Worm (Caenorhabditis elegans) whole organism, early embryonic: Measurements from ENCODE around the gene Y46G5A.47.

Source experiments
- B0310.2 ChIP-seq: sonication (generic microtip); optimal IDR thresholded peaks from 2 replicates; lab custom pipeline; 2016; ENCODE audit warnings: mild to moderate bottlenecking, missing genetic modification characterization, missing compliant biosample characterization
- F13C5.2 ChIP-seq: sonication (generic microtip); optimal IDR thresholded peaks from 2 replicates; lab custom pipeline; 2017; ENCODE audit warnings: mild to moderate bottlenecking, missing genetic modification characterization, inconsistent platforms, missing compliant biosample characterization
- ama-1 ChIP-seq: fragments of 150-350 bp; optimal IDR thresholded peaks from 2 replicates; lab custom pipeline; 2014
- ceh-36 ChIP-seq: sonication (generic microtip); optimal IDR thresholded peaks from 2 replicates; lab custom pipeline; 2016; ENCODE audit warnings: missing genetic modification characterization, inconsistent platforms, missing compliant biosample characterization
- ets-7 ChIP-seq: sonication (generic microtip); optimal IDR thresholded peaks from 2 replicates; lab custom pipeline; 2016; ENCODE audit warnings: missing genotype, missing genetic modification characterization, missing compliant biosample characterization
- flt-1 ChIP-seq: fragments of 200-800 bp; sonication (Bioruptor generic); IDR thresholded peaks from 2 replicates; pipeline ENCODE4 v1.3.6; 2022; ENCODE audit warnings: missing genetic modification characterization, missing compliant biosample characterization
- hmg-4 ChIP-seq: fragments of 200-800 bp; sonication (Bioruptor generic); optimal IDR thresholded peaks from 2 replicates; lab custom pipeline; 2018; ENCODE audit warnings: mild to moderate bottlenecking, missing genetic modification characterization, missing compliant biosample characterization
- hnd-1 ChIP-seq: sonication (generic microtip); optimal IDR thresholded peaks from 2 replicates; lab custom pipeline; 2016; ENCODE audit warnings: missing genetic modification characterization, missing compliant biosample characterization
- sea-1 ChIP-seq: fragments of 200-800 bp; sonication (Bioruptor generic); conservative IDR thresholded peaks from 2 replicates; pipeline ENCODE4 v1.3.6; 2022; ENCODE audit warnings: missing genetic modification characterization, missing compliant biosample characterization
- tbx-11 ChIP-seq: fragments of 200-800 bp; sonication (Bioruptor generic); IDR thresholded peaks from 2 replicates; pipeline ENCODE4 v1.3.6; 2022; ENCODE audit warnings: missing genetic modification characterization, missing compliant biosample characterization
- tbx-37 ChIP-seq: fragments of 200-800 bp; sonication (Bioruptor generic); conservative IDR thresholded peaks from 2 replicates; pipeline ENCODE4 v1.3.6; 2022; ENCODE audit warnings: missing genetic modification reagents, missing genetic modification characterization, missing compliant biosample characterization

ce11 chrII:12847736-12848135, 42.6 kb upstream of the Y46G5A.47 start, which contains the start of gene pes-10:
- TF ChIP-seq flt-1 (GFP tag; lab: Robert Waterston, UW), result no peak
- no peak for TF ChIP-seq ama-1 (lab: Kevin White, UChicago)
- no peak for TF ChIP-seq B0310.2 (tag; lab: Kevin White, UChicago)
- TF ChIP-seq hmg-4 (GFP tag; lab: Kevin White, UChicago), result no peak
- no peak for TF ChIP-seq F13C5.2 (tag; lab: Kevin White, UChicago)
- no peak for TF ChIP-seq tbx-37
- TF ChIP-seq sea-1 (GFP tag; lab: Robert Waterston, UW), result no peak
- no peak for TF ChIP-seq tbx-11
- TF ChIP-seq hnd-1 (tag; lab: Kevin White, UChicago), result no peak
- no peak for TF ChIP-seq ceh-36 (tag; lab: Kevin White, UChicago)
- no peak for TF ChIP-seq ets-7 (tag; lab: Kevin White, UChicago)
